Fruit fly (Drosophila melanogaster): Measurements from ENCODE around the gene CG32277.

DNA sequence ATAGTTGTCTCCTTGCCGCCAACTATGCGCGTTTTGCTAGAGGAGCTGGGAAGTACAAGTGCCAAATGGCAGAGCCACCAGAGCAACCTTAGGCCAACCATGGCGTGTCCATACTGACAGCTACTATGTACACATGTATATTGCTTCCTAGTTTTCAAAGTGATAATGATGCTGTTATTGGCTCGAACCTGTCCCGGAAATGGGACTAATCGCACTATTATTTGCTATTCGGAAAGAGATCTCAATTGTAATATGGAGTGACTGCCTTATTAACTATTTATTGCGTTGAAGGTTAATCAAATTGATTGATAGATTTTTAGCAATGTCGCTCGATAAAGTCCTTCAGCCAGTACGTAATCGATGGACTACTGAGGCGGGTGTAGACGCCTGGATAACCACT lies 901 bp downstream of the CG32277 start, which contains the start of gene CG33159:
- TF ChIP-seq phol (tag; optimal IDR thresholded peaks at IDR 0.05) (no peak), CG3065 (GFP tag; optimal IDR thresholded peaks at IDR 0.05) (no peak), pum (GFP tag; optimal IDR thresholded peaks at IDR 0.05) (no peak), sima (GFP tag; optimal IDR thresholded peaks at IDR 0.05) (no peak), org-1 (GFP tag; optimal IDR thresholded peaks at IDR 0.05) (no peak), Elba2 (GFP tag; optimal IDR thresholded peaks at IDR 0.05) (no peak), CG7786 (GFP tag; optimal IDR thresholded peaks at IDR 0.05) (no peak), stc (GFP tag; IDR thresholded peaks at IDR 0.05) (no peak), ci (GFP tag; IDR thresholded peaks at IDR 0.05) (no peak), CG14965 (GFP tag; optimal IDR thresholded peaks at IDR 0.05; ENCODE audit: borderline replicate concordance) (no peak), Atf6 (GFP tag; IDR thresholded peaks at IDR 0.05) (no peak), CG17359 (tag; optimal IDR thresholded peaks at IDR 0.05) (no peak)

Data from whole organism, embryonic.